Worm (Caenorhabditis elegans) whole organism, midembryonic: Measurements from ENCODE around the gene C44C10.11.
A peak's percentile ranks its signal among the peaks of the same experiment; 100 is the strongest.

Experiments used
- T22C8.4 ChIP-seq: fragments of 200-800 bp; sonication (Bioruptor generic); IDR thresholded peaks from 2 replicates; pipeline ENCODE4 v1.3.6; 2022; ENCODE audit warnings: missing genetic modification characterization, missing compliant biosample characterization
- cog-1 ChIP-seq: sonication (generic microtip); optimal IDR thresholded peaks from 2 replicates; lab custom pipeline; 2016; ENCODE audit warnings: missing genetic modification characterization, missing compliant biosample characterization
- flt-1 ChIP-seq: fragments of 200-800 bp; sonication (Bioruptor generic); IDR thresholded peaks from 2 replicates; pipeline ENCODE4 v1.3.6; 2022; ENCODE audit warnings: missing genetic modification characterization, missing compliant biosample characterization
- klf-2 ChIP-seq: fragments of 200-800 bp; sonication (Bioruptor generic); conservative IDR thresholded peaks from 2 replicates; pipeline ENCODE4 v1.3.6; 2022; ENCODE audit warnings: missing genetic modification reagents, missing genetic modification characterization, missing compliant biosample characterization
- med-1 ChIP-seq: sonication (generic microtip); optimal IDR thresholded peaks from 2 replicates; lab custom pipeline; 2017; ENCODE audit warnings: missing genetic modification characterization, mild to moderate bottlenecking, missing compliant biosample characterization, antibody characterized with exemption, missing genetic modification reagents; ENCODE audit not compliant: insufficient read depth
- ref-1 ChIP-seq: fragments of 200-800 bp; sonication (Bioruptor generic); conservative IDR thresholded peaks from 2 replicates; pipeline ENCODE4 v1.3.6; 2022; ENCODE audit warnings: missing genetic modification reagents, missing genetic modification characterization, missing compliant biosample characterization
- tab-1 ChIP-seq: fragments of 200-800 bp; sonication (Bioruptor generic); IDR thresholded peaks from 2 replicates; pipeline ENCODE4 v1.3.6; 2022; ENCODE audit warnings: missing genetic modification characterization, missing compliant biosample characterization
- ztf-23 ChIP-seq: fragments of 200-800 bp; sonication (Bioruptor generic); IDR thresholded peaks from 2 replicates; pipeline ENCODE4 v1.3.6; 2022; ENCODE audit warnings: missing genetic modification reagents, missing genetic modification characterization, missing compliant biosample characterization
- ztf-29 ChIP-seq: fragments of 200-800 bp; sonication (Bioruptor generic); IDR thresholded peaks from 2 replicates; pipeline ENCODE4 v1.3.6; 2022; ENCODE audit warnings: missing genetic modification reagents, missing genetic modification characterization, missing compliant biosample characterization

Gene C44C10.11

DNA sequence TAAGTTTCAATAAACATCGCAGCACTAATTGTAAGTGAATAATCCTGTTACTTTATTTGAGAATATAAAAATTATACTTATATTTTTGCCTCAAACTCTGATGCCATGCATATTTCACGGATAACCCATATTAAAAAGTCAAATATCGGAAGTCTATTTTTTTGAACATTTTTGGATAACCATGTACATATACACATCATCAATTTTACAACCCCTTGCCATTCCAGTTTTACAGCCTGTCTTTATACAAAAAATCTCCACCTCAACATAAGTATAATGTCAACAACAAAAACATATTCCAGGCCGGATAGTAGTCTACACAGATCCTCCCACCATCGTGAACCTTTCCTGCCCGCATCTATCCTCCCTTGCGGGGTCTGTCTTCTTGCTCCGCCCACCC lies 25.9 kb downstream of the C44C10.11 start, which contains the start of gene hnd-1:
TSS of gene hnd-1 (plus strand) at position 301 of the 400 bp plus-strand sequence.
- no peak for TF ChIP-seq ztf-29
- no peak for TF ChIP-seq cog-1 (tag; lab: Kevin White, UChicago)
- TF ChIP-seq ref-1 (GFP tag; lab: Robert Waterston, UW), result no peak
- no peak for TF ChIP-seq klf-2 (GFP tag; lab: Robert Waterston, UW)
- TF ChIP-seq ztf-23, result no peak

DNA sequence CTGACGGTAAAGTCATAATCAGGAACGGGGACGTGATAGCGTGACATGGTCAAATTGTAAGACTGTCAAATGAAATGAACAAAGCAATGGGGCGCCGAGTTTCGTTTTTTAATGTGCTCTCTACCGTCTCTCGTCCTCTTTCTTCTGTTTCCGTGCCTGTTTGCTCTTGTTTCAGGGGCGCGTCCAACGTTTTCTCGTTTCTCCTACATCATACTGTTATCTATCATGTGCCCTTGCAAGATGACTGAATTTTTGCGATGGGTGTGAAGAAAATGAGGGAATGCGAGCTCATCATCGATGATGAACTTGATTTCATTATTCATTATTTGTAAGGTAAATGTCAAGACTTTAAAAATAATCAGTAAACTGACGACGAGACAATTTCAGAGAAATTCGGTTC lies 29.3 kb downstream of the C44C10.11 start, which contains the start of gene T04F8.7:
TSS of gene T04F8.7 (minus strand) at position 130 of the 400 bp plus-strand sequence.
- TF ChIP-seq ztf-29, result no peak
- TF ChIP-seq tab-1 (GFP tag; lab: Robert Waterston, UW), result no peak
- TF ChIP-seq ztf-23, result no peak
- TF ChIP-seq flt-1 (GFP tag; lab: Robert Waterston, UW), result no peak
- TF ChIP-seq T22C8.4 (GFP tag; lab: Robert Waterston, UW), result no peak
- TF ChIP-seq med-1, result no peak
- TF ChIP-seq cog-1 (tag; lab: Kevin White, UChicago), result no peak
- TF ChIP-seq ref-1 (GFP tag; lab: Robert Waterston, UW), result no peak
- no peak for TF ChIP-seq klf-2 (GFP tag; lab: Robert Waterston, UW)

DNA sequence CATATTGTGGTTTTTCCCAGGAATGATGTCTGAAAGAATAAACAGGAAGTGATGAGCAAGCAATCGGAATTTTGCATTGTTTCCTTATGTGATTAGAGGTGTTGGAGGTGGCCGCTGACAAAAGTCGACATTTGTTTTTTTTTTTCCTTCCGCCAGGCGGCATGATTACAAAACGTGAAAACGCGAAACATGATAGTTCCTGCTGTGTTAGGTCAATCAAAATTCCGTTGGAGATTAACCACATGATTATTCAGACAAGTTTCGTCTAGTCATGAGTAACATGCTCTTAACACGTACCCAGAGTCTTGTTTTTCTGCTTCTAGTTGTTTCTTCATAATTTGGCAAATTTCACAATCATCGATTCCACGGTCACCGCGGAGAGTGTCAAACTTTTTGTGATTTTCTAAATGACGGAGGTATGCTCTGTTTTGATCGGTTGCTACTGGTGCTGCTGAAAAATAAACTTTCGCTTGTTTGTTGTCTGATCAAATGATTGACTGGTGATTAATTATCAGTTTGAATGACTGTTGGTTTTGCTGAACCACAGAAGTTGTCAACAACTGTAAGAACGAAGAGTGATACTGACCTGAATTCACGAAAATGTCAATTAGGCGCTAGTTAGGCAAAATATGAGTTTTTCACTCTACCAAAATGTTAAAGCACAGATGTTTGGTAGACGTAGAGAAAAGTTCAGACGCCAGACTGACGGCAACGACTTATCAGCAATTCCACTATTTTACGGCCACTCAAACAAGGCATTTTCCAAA lies 30.7 kb downstream of the C44C10.11 start:
- TF ChIP-seq tab-1 (GFP tag; lab: Robert Waterston, UW), result no peak
- no peak for TF ChIP-seq ztf-23
- TF ChIP-seq ztf-29, result no peak
- no peak for TF ChIP-seq klf-2 (GFP tag; lab: Robert Waterston, UW)
- TF ChIP-seq ref-1 (GFP tag; lab: Robert Waterston, UW), result no peak
- TF ChIP-seq med-1, result no peak
- no peak for TF ChIP-seq T22C8.4 (GFP tag; lab: Robert Waterston, UW)
- TF ChIP-seq cog-1 (tag; lab: Kevin White, UChicago), result no peak
- TF ChIP-seq flt-1 (GFP tag; lab: Robert Waterston, UW), result no peak

DNA sequence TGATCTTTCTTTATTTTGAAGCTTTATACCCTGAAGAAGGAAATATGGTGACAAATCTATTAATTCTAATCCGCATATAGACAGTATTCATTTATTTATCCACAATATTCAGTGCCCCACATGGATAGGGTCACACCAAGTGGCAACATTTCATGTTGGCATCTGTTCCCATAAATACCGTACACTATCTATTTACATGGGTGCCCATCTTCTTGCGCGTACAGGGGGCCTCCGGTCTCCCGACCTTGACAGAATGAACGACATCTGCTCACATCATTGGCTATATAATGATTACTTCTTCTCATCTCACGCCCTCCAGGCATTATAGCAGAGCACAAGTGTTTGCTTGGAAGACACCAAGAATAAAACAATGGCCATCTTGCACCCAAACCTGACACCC lies 34.6 kb downstream of the C44C10.11 start:
- TF ChIP-seq cog-1 (tag; lab: Kevin White, UChicago) (peak; percentile 21), med-1 (no peak)

DNA sequence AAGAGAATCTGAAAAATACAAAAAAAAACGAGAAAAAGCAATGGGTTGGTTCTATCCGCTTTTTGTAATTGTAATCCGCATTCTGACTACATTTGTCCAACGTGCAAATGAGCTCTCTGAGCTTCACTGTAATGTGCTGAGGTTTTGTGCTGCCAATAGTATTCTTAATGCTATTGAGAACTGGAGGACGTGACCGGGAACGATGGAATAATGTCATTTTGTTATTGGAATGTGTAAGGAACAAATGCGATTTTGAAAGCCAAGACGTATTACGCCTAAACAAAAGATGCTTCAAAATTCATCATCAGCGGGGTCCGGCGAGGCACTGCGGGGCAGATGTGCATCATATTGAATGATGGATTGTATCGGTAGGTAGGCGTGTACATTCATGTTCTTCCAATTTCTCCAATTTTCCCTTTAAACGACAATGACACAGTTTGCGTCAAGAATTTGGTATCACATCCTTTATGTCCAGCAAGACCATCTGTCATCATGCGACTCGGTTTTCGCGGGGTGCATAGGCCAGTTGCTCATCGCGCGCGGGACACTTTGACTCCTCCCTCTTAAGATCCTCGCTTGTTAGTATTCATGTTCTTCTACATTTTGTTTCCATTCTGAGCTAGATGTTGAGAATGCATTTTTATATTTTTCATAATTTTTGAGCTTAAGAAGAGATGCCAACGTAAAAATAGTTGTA lies 36.9 kb downstream of the C44C10.11 start:
- TF ChIP-seq med-1, result no peak
- no peak for TF ChIP-seq cog-1 (tag; lab: Kevin White, UChicago)
- no peak for TF ChIP-seq klf-2 (GFP tag; lab: Robert Waterston, UW)
- no peak for TF ChIP-seq ztf-29
- no peak for TF ChIP-seq ztf-23
- no peak for TF ChIP-seq tab-1 (GFP tag; lab: Robert Waterston, UW)

DNA sequence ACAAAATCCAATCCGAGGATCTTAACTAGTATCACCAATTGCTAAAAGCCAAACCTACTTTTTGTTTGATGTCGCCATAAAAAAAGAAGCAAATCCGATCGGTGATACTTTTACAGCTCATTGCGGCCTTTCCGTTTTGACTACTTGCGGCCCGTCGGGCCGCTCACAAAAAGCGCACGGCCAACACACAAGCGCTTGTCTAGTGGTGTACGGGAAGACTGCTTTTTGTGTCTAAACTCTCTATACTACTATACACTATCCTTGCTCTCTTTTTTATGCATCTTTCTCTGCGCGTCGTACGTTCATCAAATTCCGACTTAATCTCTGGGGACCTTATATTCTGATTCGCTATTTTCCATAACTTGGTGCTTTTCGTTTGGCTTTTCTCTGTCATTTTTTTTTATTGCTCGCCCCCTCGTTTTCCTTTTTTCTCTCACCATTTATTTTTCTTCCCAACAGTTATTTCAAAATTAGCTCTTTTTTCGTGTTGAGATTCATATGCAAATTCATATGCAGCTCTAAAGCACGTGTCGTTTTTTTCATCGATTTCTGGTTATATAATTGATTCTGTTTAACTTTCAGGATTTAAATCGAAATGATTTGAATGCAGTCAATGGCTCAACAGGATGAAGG lies 43.5 kb downstream of the C44C10.11 start, which contains the start of gene noca-2:
TSS of gene noca-2 (plus strand) at position 583 of the 633 bp plus-strand sequence.
- no peak for TF ChIP-seq med-1
- TF ChIP-seq cog-1 (tag; lab: Kevin White, UChicago), result peak; percentile 46

DNA sequence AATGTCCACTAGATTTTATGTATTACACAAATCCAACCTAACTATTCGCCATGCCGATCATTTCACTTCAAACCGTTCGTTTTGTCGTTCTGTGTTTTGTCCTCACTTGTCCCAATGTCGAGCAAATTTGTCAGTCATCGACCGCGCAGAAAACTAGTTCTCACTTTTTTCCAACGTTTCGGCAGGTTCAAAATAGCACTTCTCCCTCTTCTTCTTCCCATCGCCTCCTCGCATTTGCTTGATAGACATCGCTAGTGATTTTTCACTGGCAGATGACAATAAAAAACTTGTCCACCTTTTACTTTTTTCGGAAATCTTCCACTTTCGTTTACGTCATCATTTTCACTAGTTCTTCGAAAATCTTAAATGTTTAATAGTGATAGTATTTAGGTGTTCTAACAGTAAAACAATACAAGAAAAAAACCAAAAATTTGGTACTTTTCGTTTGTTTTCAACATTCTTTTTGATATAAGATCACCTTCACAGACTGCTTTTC lies 44.6 kb downstream of the C44C10.11 start:
- TF ChIP-seq ref-1 (GFP tag; lab: Robert Waterston, UW), result no peak
- no peak for TF ChIP-seq T22C8.4 (GFP tag; lab: Robert Waterston, UW)
- TF ChIP-seq tab-1 (GFP tag; lab: Robert Waterston, UW), result no peak
- TF ChIP-seq cog-1 (tag; lab: Kevin White, UChicago), result no peak

DNA sequence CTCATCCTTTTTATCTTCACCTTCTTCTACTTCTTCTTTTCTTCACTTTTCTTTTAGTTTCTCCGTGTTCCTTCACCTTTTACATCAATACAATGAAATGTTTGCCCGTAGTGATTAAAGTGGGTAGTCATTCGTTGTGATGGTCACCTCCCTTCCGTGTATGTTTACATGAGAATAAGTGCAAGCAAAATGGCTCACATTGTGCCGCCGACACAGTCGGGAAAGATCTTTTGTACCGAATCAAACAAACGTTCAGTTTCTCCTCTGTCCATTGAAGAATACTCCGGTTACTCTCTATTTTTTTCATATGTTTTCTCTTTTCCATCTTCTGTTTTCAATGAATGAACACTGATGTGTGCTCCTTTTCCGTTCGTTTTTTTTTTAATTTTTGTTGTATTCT lies 46.0 kb downstream of the C44C10.11 start:
- TF ChIP-seq med-1 (no peak), T22C8.4 (GFP tag; lab: Robert Waterston, UW) (no peak), ztf-23 (no peak)

DNA sequence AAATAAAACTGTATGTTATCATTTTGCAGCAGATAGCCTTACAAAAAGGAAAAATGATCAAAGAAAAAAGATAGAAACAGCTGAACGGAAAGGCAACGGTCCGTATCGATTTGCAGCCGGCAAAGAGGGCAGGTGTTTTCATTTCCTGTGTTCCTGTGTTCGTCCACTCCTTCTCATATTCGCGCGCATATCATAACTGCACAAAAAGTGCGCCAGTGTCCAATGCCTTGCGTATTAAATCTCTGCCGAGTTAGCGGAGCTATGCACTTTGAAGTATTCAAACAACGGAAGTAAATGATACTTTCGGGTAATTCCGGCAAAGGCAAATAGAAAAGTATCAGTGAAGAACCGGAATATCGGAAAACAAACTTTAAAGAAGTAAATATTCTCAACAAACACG lies 47.6 kb downstream of the C44C10.11 start:
- 0 out of 2 replicates have a peak, but pooled peaks have one; percentile 52 for TF ChIP-seq flt-1 (GFP tag; lab: Robert Waterston, UW)
- TF ChIP-seq klf-2 (GFP tag; lab: Robert Waterston, UW), result no peak
- no peak for TF ChIP-seq tab-1 (GFP tag; lab: Robert Waterston, UW)
- TF ChIP-seq cog-1 (tag; lab: Kevin White, UChicago), result peak; percentile 32
- no peak for TF ChIP-seq ref-1 (GFP tag; lab: Robert Waterston, UW)
- TF ChIP-seq T22C8.4 (GFP tag; lab: Robert Waterston, UW), result no peak
- no peak for TF ChIP-seq med-1
- TF ChIP-seq ztf-29, result no peak
- no peak for TF ChIP-seq ztf-23

DNA sequence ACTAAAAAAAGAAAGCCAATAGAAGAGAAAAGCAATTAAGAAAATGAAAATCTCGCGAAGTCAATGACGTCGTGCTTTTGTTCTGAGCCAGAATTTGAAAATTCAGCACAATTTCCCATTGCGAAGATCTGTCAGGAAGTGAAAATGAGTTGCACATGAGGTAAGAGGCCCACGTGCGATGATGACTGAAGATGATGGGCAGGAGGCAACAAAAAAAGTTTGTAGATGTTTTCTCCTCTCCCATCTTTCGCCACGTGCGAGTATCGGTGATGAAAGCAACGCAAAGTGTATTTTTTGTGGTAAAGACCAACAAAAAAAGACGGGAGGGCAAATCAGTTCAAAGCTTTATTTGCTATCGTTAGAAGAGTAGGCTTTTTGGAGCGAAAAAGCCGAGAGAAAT lies 48.1 kb downstream of the C44C10.11 start:
- TF ChIP-seq T22C8.4 (GFP tag; lab: Robert Waterston, UW) (no peak), flt-1 (GFP tag; lab: Robert Waterston, UW) (no peak), med-1 (no peak), ztf-29 (no peak), ztf-23 (no peak), tab-1 (GFP tag; lab: Robert Waterston, UW) (no peak)
